Fruit fly (Drosophila melanogaster) whole organism, prepupa: Measurements from ENCODE around the gene CG31115.
A peak's percentile ranks its signal among the peaks of the same experiment; 100 is the strongest.

Source experiments
- Blimp-1 ChIP-seq: fragments of 200-800 bp; sonication (Bioruptor generic); optimal IDR thresholded peaks from 3 replicates; lab custom pipeline; 2017; ENCODE audit warnings: missing biosample characterization, missing genetic modification characterization, mild to moderate bottlenecking, moderate library complexity, missing genetic modification reagents
- CG11294 ChIP-seq: fragments of 200-800 bp; sonication (Bioruptor generic); IDR thresholded peaks from 2 replicates; pipeline ENCODE4 v1.3.6; 2022; ENCODE audit warnings: missing biosample characterization, missing genetic modification characterization
- CG11762 ChIP-seq: fragments of 200-800 bp; sonication (Bioruptor generic); optimal IDR thresholded peaks from 3 replicates; lab custom pipeline; 2016; ENCODE audit warnings: missing biosample characterization, missing genetic modification characterization; ENCODE audit not compliant: insufficient read depth
- CG11902 ChIP-seq: fragments of 200-800 bp; sonication (Bioruptor generic); optimal IDR thresholded peaks from 3 replicates; lab custom pipeline; 2016; ENCODE audit warnings: missing biosample characterization, missing genetic modification characterization
- CG15336 ChIP-seq: fragments of 200-800 bp; sonication (Bioruptor generic); IDR thresholded peaks from 2 replicates; pipeline ENCODE4 v1.3.6; 2022; ENCODE audit warnings: missing biosample characterization, missing genetic modification characterization
- CG1621 ChIP-seq: fragments of 200-800 bp; sonication (Bioruptor generic); optimal IDR thresholded peaks from 3 replicates; lab custom pipeline; 2018; ENCODE audit warnings: missing biosample characterization, mild to moderate bottlenecking, missing genetic modification characterization
- CG16779 ChIP-seq: fragments of 200-800 bp; sonication (Bioruptor generic); optimal IDR thresholded peaks from 3 replicates; lab custom pipeline; 2017; ENCODE audit warnings: missing biosample characterization, mild to moderate bottlenecking, missing genetic modification characterization
- CG3032 ChIP-seq: fragments of 200-800 bp; optimal IDR thresholded peaks from 2 replicates; lab custom pipeline; 2019; ENCODE audit warnings: missing biosample characterization, mild to moderate bottlenecking, missing genetic modification characterization, moderate library complexity
- CG34406 ChIP-seq: fragments of 200-800 bp; sonication (Bioruptor generic); optimal IDR thresholded peaks from 3 replicates; lab custom pipeline; 2016; ENCODE audit warnings: missing biosample characterization, missing genetic modification characterization
- CG3919 ChIP-seq: fragments of 200-800 bp; sonication (Bioruptor generic); optimal IDR thresholded peaks from 3 replicates; lab custom pipeline; 2016; ENCODE audit warnings: missing biosample characterization, missing genetic modification characterization
- CG4318 ChIP-seq: fragments of 200-800 bp; sonication (Bioruptor generic); optimal IDR thresholded peaks from 3 replicates; lab custom pipeline; 2017; ENCODE audit warnings: missing biosample characterization, mild to moderate bottlenecking, missing genetic modification characterization
- CG6808 ChIP-seq: fragments of 200-800 bp; sonication (Bioruptor generic); optimal IDR thresholded peaks from 3 replicates; lab custom pipeline; 2017; ENCODE audit warnings: missing biosample characterization, missing genetic modification characterization, mild to moderate bottlenecking, moderate library complexity, missing genetic modification reagents
- CG6854 ChIP-seq: fragments of 200-800 bp; sonication (Bioruptor generic); optimal IDR thresholded peaks from 2 replicates; lab custom pipeline; 2017; ENCODE audit warnings: missing biosample characterization, mild to moderate bottlenecking, missing genetic modification characterization
- CG8319 ChIP-seq: fragments of 200-800 bp; sonication (Bioruptor generic); optimal IDR thresholded peaks from 3 replicates; lab custom pipeline; 2016; ENCODE audit warnings: missing biosample characterization, missing genetic modification characterization
- CG8632 ChIP-seq: fragments of 200-800 bp; sonication (Bioruptor generic); optimal IDR thresholded peaks from 3 replicates; lab custom pipeline; 2016; ENCODE audit warnings: missing biosample characterization, missing genetic modification characterization
- CG9139 ChIP-seq: fragments of 200-800 bp; sonication (Bioruptor generic); optimal IDR thresholded peaks from 3 replicates; lab custom pipeline; 2017; ENCODE audit warnings: missing biosample characterization, mild to moderate bottlenecking, missing genetic modification characterization
- Eip75B ChIP-seq: fragments of 200-800 bp; sonication (Bioruptor generic); optimal IDR thresholded peaks from 3 replicates; lab custom pipeline; 2016; ENCODE audit warnings: missing biosample characterization, missing genetic modification characterization
- Eip78C ChIP-seq: fragments of 200-800 bp; sonication (Bioruptor generic); peaks from one replicate; lab custom pipeline; 2016; ENCODE audit warnings: missing biosample characterization, missing genetic modification characterization
- Ets21C ChIP-seq: fragments of 200-800 bp; sonication (Bioruptor generic); optimal IDR thresholded peaks from 3 replicates; lab custom pipeline; 2016; ENCODE audit warnings: missing biosample characterization, missing genetic modification characterization
- Gug ChIP-seq: fragments of 200-800 bp; sonication (Bioruptor generic); IDR thresholded peaks from 2 replicates; pipeline ENCODE4 v1.3.6; 2022; ENCODE audit warnings: missing biosample characterization, missing genetic modification characterization
- Hr38 ChIP-seq: sonication (Bioruptor generic); optimal IDR thresholded peaks from 2 replicates; lab custom pipeline; 2016; ENCODE audit warnings: missing biosample characterization, missing genetic modification characterization
- Hr39 ChIP-seq: fragments of 200-800 bp; sonication (Bioruptor generic); optimal IDR thresholded peaks from 2 replicates; lab custom pipeline; 2016; ENCODE audit warnings: missing biosample characterization, missing genetic modification characterization
- Hr4 ChIP-seq: fragments of 200-800 bp; sonication (Bioruptor generic); optimal IDR thresholded peaks from 3 replicates; lab custom pipeline; 2016; ENCODE audit warnings: missing biosample characterization, missing genetic modification characterization
- Lpt ChIP-seq: fragments of 200-800 bp; sonication (Bioruptor generic); optimal IDR thresholded peaks from 3 replicates; lab custom pipeline; 2016; ENCODE audit warnings: missing biosample characterization, missing genetic modification characterization
- Met ChIP-seq: fragments of 200-800 bp; sonication (Bioruptor generic); optimal IDR thresholded peaks from 3 replicates; lab custom pipeline; 2016; ENCODE audit warnings: missing biosample characterization, missing genetic modification characterization
- Smox ChIP-seq: fragments of 200-800 bp; sonication (Bioruptor generic); optimal IDR thresholded peaks from 3 replicates; lab custom pipeline; 2016; ENCODE audit warnings: missing biosample characterization, missing genetic modification characterization
- Sox102F ChIP-seq: fragments of 200-800 bp; sonication (Bioruptor generic); optimal IDR thresholded peaks from 2 replicates; lab custom pipeline; 2016; ENCODE audit warnings: missing biosample characterization, mild to moderate bottlenecking, missing genetic modification characterization
- Sox14 ChIP-seq: fragments of 200-800 bp; sonication (Bioruptor generic); optimal IDR thresholded peaks from 3 replicates; lab custom pipeline; 2016; ENCODE audit warnings: missing biosample characterization, missing genetic modification characterization
- Sox15 ChIP-seq: fragments of 200-800 bp; sonication (Bioruptor generic); optimal IDR thresholded peaks from 3 replicates; lab custom pipeline; 2016; ENCODE audit warnings: missing biosample characterization, missing genetic modification characterization
- acj6 ChIP-seq: fragments of 200-800 bp; sonication (Bioruptor generic); optimal IDR thresholded peaks from 3 replicates; lab custom pipeline; 2016; ENCODE audit warnings: missing biosample characterization, missing genetic modification characterization
- cyc ChIP-seq: fragments of 200-800 bp; sonication (Bioruptor generic); optimal IDR thresholded peaks from 3 replicates; lab custom pipeline; 2016; ENCODE audit warnings: missing biosample characterization, missing genetic modification characterization
- dac ChIP-seq: fragments of 200-800 bp; sonication (Bioruptor generic); optimal IDR thresholded peaks from 2 replicates; lab custom pipeline; 2017; ENCODE audit warnings: missing biosample characterization, mild to moderate bottlenecking, missing genetic modification characterization
- dsx ChIP-seq: fragments of 200-800 bp; optimal IDR thresholded peaks from 3 replicates; lab custom pipeline; 2019; ENCODE audit warnings: missing biosample characterization, mild to moderate bottlenecking, missing genetic modification characterization, moderate library complexity; ENCODE audit not compliant: poor library complexity, severe bottlenecking
- esn ChIP-seq: fragments of 200-800 bp; sonication (Bioruptor generic); optimal IDR thresholded peaks from 2 replicates; lab custom pipeline; 2016; ENCODE audit warnings: missing biosample characterization, mild to moderate bottlenecking, missing genetic modification characterization, moderate library complexity
- fd85E ChIP-seq: fragments of 200-800 bp; sonication (Bioruptor generic); optimal IDR thresholded peaks from 3 replicates; lab custom pipeline; 2016; ENCODE audit warnings: missing biosample characterization, missing genetic modification characterization
- fkh ChIP-seq: fragments of 200-800 bp; sonication (Bioruptor generic); optimal IDR thresholded peaks from 3 replicates; lab custom pipeline; 2017; ENCODE audit warnings: missing biosample characterization, mild to moderate bottlenecking, missing genetic modification characterization, moderate library complexity
- lz ChIP-seq: fragments of 200-800 bp; sonication (Bioruptor generic); optimal IDR thresholded peaks from 3 replicates; lab custom pipeline; 2016; ENCODE audit warnings: missing biosample characterization, missing genetic modification characterization
- net ChIP-seq: fragments of 200-800 bp; sonication (Bioruptor generic); optimal IDR thresholded peaks from 3 replicates; lab custom pipeline; 2016; ENCODE audit warnings: missing biosample characterization, missing genetic modification characterization
- pdm3 ChIP-seq: fragments of 200-800 bp; sonication (Bioruptor generic); optimal IDR thresholded peaks from 3 replicates; lab custom pipeline; 2016; ENCODE audit warnings: missing biosample characterization, missing genetic modification characterization
- salr ChIP-seq, 2 experiments: fragments of 200-800 bp; sonication (Bioruptor generic); optimal IDR thresholded peaks; 3 replicates each; lab custom pipeline; 2016 to 2018; ENCODE audit warnings: missing biosample characterization in 2 of 2, missing genetic modification characterization in 2 of 2, mild to moderate bottlenecking in 1 of 2
- spab ChIP-seq: fragments of 200-800 bp; sonication (Bioruptor generic); optimal IDR thresholded peaks from 2 replicates; lab custom pipeline; 2017; ENCODE audit warnings: missing biosample characterization, mild to moderate bottlenecking, missing genetic modification characterization, missing genetic modification reagents
- svp ChIP-seq: fragments of 200-800 bp; sonication (Bioruptor generic); peaks from one replicate; lab custom pipeline; 2016; ENCODE audit warnings: missing biosample characterization, missing genetic modification characterization
- topi ChIP-seq: fragments of 200-800 bp; sonication (Bioruptor generic); optimal IDR thresholded peaks from 3 replicates; lab custom pipeline; 2016; ENCODE audit warnings: missing biosample characterization, missing genetic modification characterization
- vri ChIP-seq: fragments of 200-800 bp; sonication (Bioruptor generic); optimal IDR thresholded peaks from 3 replicates; lab custom pipeline; 2016; ENCODE audit warnings: missing biosample characterization, mild to moderate bottlenecking, missing genetic modification characterization

Gene CG31115

DNA sequence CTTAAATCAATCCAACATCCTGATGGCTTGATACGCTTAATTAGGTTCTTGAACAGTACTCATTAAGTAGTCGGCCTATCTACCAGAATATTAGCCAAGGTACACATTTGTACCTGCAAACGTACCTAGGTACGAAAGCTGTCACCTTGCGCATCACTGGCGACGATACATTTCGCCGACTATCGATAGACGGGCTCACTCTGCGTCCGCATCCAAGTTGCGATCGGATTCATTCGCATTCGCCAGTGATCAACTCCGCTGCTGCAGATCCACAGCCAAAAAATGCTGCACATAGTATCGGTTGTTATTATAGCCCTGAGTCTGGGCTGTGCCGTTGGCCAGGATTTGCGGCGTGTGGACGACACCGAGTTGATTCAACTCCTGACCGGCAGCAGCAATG is 10.8 kb downstream of the CG31115 start, which contains the start of gene CG11790:
Gene CG11790 (plus strand): TSS at position 203 of the 400 bp plus-strand sequence.
- TF ChIP-seq acj6 = no peak
- peak; percentile 11 for TF ChIP-seq topi
- TF ChIP-seq Hr4 (GFP tag; lab: Kevin White, UChicago) = no peak
- TF ChIP-seq CG8319 (GFP tag; lab: Kevin White, UChicago) = no peak
- TF ChIP-seq dsx (GFP tag; lab: Kevin White, UChicago) = no peak
- peak; percentile 22 for TF ChIP-seq Eip78C (GFP tag; lab: Kevin White, UChicago)
- peak; percentile 54 for TF ChIP-seq CG1621 (tag; lab: Kevin White, UChicago)
- no peak for TF ChIP-seq Blimp-1 (GFP tag; lab: Kevin White, UChicago)
- TF ChIP-seq CG34406 = no peak
- peak; percentile 34 for TF ChIP-seq esn (GFP tag; lab: Kevin White, UChicago)
- no peak for TF ChIP-seq Lpt (GFP tag; lab: Kevin White, UChicago)
- no peak for TF ChIP-seq dac
- TF ChIP-seq CG6854 (GFP tag; lab: Kevin White, UChicago) = peak; percentile 5
- TF ChIP-seq Sox14 (GFP tag; lab: Kevin White, UChicago) = no peak
- no peak for TF ChIP-seq Hr39
- TF ChIP-seq Sox15 (GFP tag; lab: Kevin White, UChicago) = no peak
- TF ChIP-seq Eip75B (GFP tag; lab: Kevin White, UChicago) = peak; percentile 11

DNA sequence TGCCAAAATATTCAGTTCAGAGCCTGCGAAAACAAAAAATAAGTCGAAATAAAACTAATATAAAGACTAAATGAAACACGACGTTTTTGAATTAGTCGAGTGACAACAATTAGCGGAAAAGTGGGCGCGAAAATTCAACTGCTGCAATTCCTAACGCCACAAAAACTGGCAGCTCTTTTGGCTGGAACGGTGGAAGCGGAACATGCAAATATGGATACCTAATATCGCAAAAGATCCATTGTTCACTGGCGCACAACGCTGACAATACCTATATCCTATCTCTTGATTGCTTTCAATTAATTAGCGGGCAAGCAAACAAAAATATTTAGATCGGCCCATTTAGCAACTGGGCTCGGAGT is 12.6 kb downstream of the CG31115 start, which contains the start of gene CG11791:
Gene CG11791 (plus strand): TSS at position 234 of the 359 bp plus-strand sequence.
- TF ChIP-seq CG9139 (no peak), Sox14 (GFP tag; lab: Kevin White, UChicago) (no peak), Sox102F (GFP tag; lab: Kevin White, UChicago) (no peak), Lpt (GFP tag; lab: Kevin White, UChicago) (no peak), CG6808 (GFP tag; lab: Kevin White, UChicago) (no peak), Met (no peak), esn (GFP tag; lab: Kevin White, UChicago) (no peak), CG34406 (no peak), Smox (GFP tag; lab: Kevin White, UChicago) (no peak), cyc (no peak), net (GFP tag; lab: Kevin White, UChicago) (no peak), CG4318 (GFP tag; lab: Kevin White, UChicago) (no peak)

DNA sequence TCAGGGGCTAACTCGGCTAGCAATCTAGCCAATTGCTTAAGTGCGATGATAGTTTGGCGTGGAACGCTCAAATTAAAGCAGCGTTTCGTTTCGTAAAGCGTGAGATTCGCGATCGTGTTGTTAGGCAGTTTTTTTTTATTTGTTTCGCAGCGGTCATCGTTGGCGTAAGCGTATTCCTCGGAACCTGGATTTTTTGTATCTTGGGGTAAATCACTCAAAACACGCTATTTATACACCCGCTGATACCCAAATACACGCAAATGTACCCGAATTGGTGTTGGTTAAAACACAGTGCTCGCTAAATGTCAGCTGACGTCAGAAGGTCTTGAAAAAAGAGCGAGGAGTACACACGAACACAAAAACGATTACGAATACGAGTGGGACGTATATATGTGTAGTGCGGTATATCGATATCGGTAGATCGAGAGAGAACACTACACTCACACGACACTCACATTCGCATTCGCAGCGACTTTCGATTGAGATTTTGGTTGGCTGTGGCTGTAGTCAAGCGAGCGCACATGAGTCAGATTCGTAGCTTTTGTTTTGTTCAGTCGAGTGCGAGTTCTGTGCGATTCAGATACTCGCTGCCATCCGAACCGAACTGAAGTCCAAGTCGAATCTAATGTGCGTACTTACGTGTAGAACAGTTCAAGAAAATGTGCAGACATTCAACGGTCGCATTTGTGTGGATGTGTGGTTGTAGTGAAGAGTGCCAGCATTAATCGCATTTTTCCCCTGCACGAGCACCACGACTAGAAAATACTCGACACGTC is 13.2 kb downstream of the CG31115 start:
- no peak for TF ChIP-seq Hr39
- TF ChIP-seq pdm3 (GFP tag; lab: Kevin White, UChicago) = no peak
- TF ChIP-seq CG3919 (GFP tag; lab: Kevin White, UChicago) = peak; percentile 31
- TF ChIP-seq svp = no peak
- TF ChIP-seq fkh (GFP tag; lab: Kevin White, UChicago) = peak; percentile 35
- TF ChIP-seq vri (GFP tag; lab: Kevin White, UChicago) = peak; percentile 77
- TF ChIP-seq Sox15 (GFP tag; lab: Kevin White, UChicago) = no peak
- peak; percentile 16 for TF ChIP-seq Eip75B (GFP tag; lab: Kevin White, UChicago)
- no peak for TF ChIP-seq salr (GFP tag; optimal IDR thresholded peaks at IDR 0.05; lab: Kevin White, UChicago)
- peak; percentile 42 for TF ChIP-seq CG1621 (tag; lab: Kevin White, UChicago)
- no peak for TF ChIP-seq CG11294
- no peak for TF ChIP-seq CG4318 (GFP tag; lab: Kevin White, UChicago)
- no peak for TF ChIP-seq Ets21C (GFP tag; lab: Kevin White, UChicago)
- no peak for TF ChIP-seq CG9139
- TF ChIP-seq CG11902 = no peak
- TF ChIP-seq CG11762 = no peak
- TF ChIP-seq lz (GFP tag; lab: Kevin White, UChicago) = no peak
- peak; percentile 37 for TF ChIP-seq Sox102F (GFP tag; lab: Kevin White, UChicago)
- TF ChIP-seq Met = peak; percentile 31
- no peak for TF ChIP-seq Gug
- no peak for TF ChIP-seq CG16779
- no peak for TF ChIP-seq Hr38 (GFP tag; lab: Kevin White, UChicago)
- TF ChIP-seq CG34406 = no peak
- no peak for TF ChIP-seq CG3032
- TF ChIP-seq Sox14 (GFP tag; lab: Kevin White, UChicago) = peak; percentile 47
- TF ChIP-seq spab (GFP tag; lab: Kevin White, UChicago) = peak; percentile 34
- TF ChIP-seq fd85E = peak; percentile 79
- peak; percentile 8 for TF ChIP-seq dsx (GFP tag; lab: Kevin White, UChicago)
- peak; percentile 42 for TF ChIP-seq esn (GFP tag; lab: Kevin White, UChicago)
- TF ChIP-seq Smox (GFP tag; lab: Kevin White, UChicago) = no peak
- TF ChIP-seq CG8632 (GFP tag; lab: Kevin White, UChicago) = no peak
- no peak for TF ChIP-seq CG8319 (GFP tag; lab: Kevin White, UChicago)
- TF ChIP-seq CG15336 (GFP tag; lab: Robert Waterston, UW) = no peak
